Fruit fly (Drosophila melanogaster): ENCODE data around the gene CG4815.

Gene CG4815

dm6 chr3R:27987329-27987728 is 3.2 kb downstream of the CG4815 start (continued):
- TF ChIP-seq zen2 (GFP tag; IDR thresholded peaks at IDR 0.05; ENCODE audit: partially characterized antibody) (no peak), org-1 (GFP tag; optimal IDR thresholded peaks at IDR 0.05) (peak; percentile 28), CG2120 (GFP tag; optimal IDR thresholded peaks at IDR 0.05) (peak; percentile 73), Poxn (GFP tag; IDR thresholded peaks at IDR 0.05) (peak; percentile 53; the same call in 1 of the 2 replicates), gcm2 (GFP tag; optimal IDR thresholded peaks at IDR 0.05) (no peak), Hr3 (GFP tag; optimal IDR thresholded peaks at IDR 0.05) (peak; percentile 29), lola (GFP tag; optimal IDR thresholded peaks at IDR 0.05) (peak in 1 of 3 experiments; percentile 50), B-H1 (GFP tag; IDR thresholded peaks at IDR 0.05) (peak; percentile 17; the same call in 2 of the 3 replicates), Ssrp (tag; optimal IDR thresholded peaks at IDR 0.05) (peak; percentile 70), Nf-YC (tag; optimal IDR thresholded peaks at IDR 0.05) (peak; percentile 17), Hr51 (GFP tag; optimal IDR thresholded peaks at IDR 0.05) (peak in 1 of 2 experiments; percentile 78), Oli (tag; optimal IDR thresholded peaks at IDR 0.05) (peak; percentile 69), dmrt99B (tag; optimal IDR thresholded peaks at IDR 0.05) (peak; percentile 65), salm (tag; optimal IDR thresholded peaks at IDR 0.05) (no peak), Sox102F (GFP tag; optimal IDR thresholded peaks at IDR 0.05) (peak; percentile 74), CG13775 (GFP tag; optimal IDR thresholded peaks at IDR 0.05) (peak; percentile 75), unc-4 (GFP tag; IDR thresholded peaks at IDR 0.05; ENCODE audit: partially characterized antibody) (no peak), CG4360 (GFP tag; IDR thresholded peaks at IDR 0.05) (no peak), exex (tag; optimal IDR thresholded peaks at IDR 0.05) (no peak), CG18619 (GFP tag; optimal IDR thresholded peaks at IDR 0.05) (peak; percentile 59), CG11560 (tag; IDR thresholded peaks at IDR 0.05) (no peak), Lpt (GFP tag; optimal IDR thresholded peaks at IDR 0.05) (no peak), gro (GFP tag; optimal IDR thresholded peaks at IDR 0.05) (no peak), CG8290 (GFP tag; optimal IDR thresholded peaks at IDR 0.05) (no peak), CG8290 (tag; optimal IDR thresholded peaks at IDR 0.05) (no peak), CG12104 (GFP tag; optimal IDR thresholded peaks at IDR 0.05) (peak; percentile 62), sens (GFP tag) (peak; percentile 50), CG10267 (tag; optimal IDR thresholded peaks at IDR 0.05) (peak; percentile 60), aop (GFP tag; IDR thresholded peaks at IDR 0.05) (no peak), nerfin-2 (GFP tag; IDR thresholded peaks at IDR 0.05; ENCODE audit: partially characterized antibody) (no peak), Nf-YA (GFP tag; IDR thresholded peaks at IDR 0.05) (peak; percentile 56), CG18011 (GFP tag; optimal IDR thresholded peaks at IDR 0.05) (peak; percentile 57), pros (GFP tag; optimal IDR thresholded peaks at IDR 0.05) (no peak), stc (GFP tag; IDR thresholded peaks at IDR 0.05) (0 out of 2 replicates have a peak, but pooled peaks have one; percentile 38), NFAT (GFP tag; IDR thresholded peaks at IDR 0.05) (peak; percentile 30; the same call in 1 of the 2 replicates), CG11696 (GFP tag; IDR thresholded peaks at IDR 0.05) (0 out of 2 replicates have a peak, but pooled peaks have one; percentile 30), Doc3 (GFP tag; IDR thresholded peaks at IDR 0.05; ENCODE audit: partially characterized antibody) (no peak), CG1024 (GFP tag; IDR thresholded peaks at IDR 0.05) (no peak), CG30403 (GFP tag; optimal IDR thresholded peaks at IDR 0.05) (peak; percentile 77), pum (GFP tag; optimal IDR thresholded peaks at IDR 0.05) (no peak), CG3995 (GFP tag; optimal IDR thresholded peaks at IDR 0.05) (peak; percentile 17), CG31365 (tag; optimal IDR thresholded peaks at IDR 0.05) (no peak), peb (GFP tag; IDR thresholded peaks at IDR 0.05) (0 out of 2 replicates have a peak, but pooled peaks have one; percentile 33), chm (GFP tag; IDR thresholded peaks at IDR 0.05) (no peak), eve (GFP tag; optimal IDR thresholded peaks at IDR 0.05) (peak in 1 of 2 experiments; percentile 76), Doc2 (GFP tag; IDR thresholded peaks at IDR 0.05) (no peak), CG10959 (GFP tag; IDR thresholded peaks at IDR 0.05) (no peak), CG7963 (GFP tag; IDR thresholded peaks at IDR 0.05; ENCODE audit: partially characterized antibody) (no peak), Blimp-1 (GFP tag; optimal IDR thresholded peaks at IDR 0.05) (peak; percentile 52), Bteb2 (GFP tag; optimal IDR thresholded peaks at IDR 0.05) (peak; percentile 1), CG7372 (GFP tag; IDR thresholded peaks at IDR 0.05) (peak; percentile 48)
